Worm (Caenorhabditis elegans) whole organism, L3 larva: ENCODE measurements around the gene nhr-233.

Source experiments
- ZK546.5 ChIP-seq: sonication (generic microtip); optimal IDR thresholded peaks from 2 replicates; lab custom pipeline; 2017; ENCODE audit warnings: missing biosample characterization, missing genetic modification characterization
- ama-1 ChIP-seq: fragments of 150-350 bp; optimal IDR thresholded peaks from 2 replicates; lab custom pipeline; 2018
- ceh-16 ChIP-seq: sonication (generic microtip); optimal IDR thresholded peaks from 2 replicates; lab custom pipeline; 2017; ENCODE audit warnings: missing biosample characterization, missing genetic modification characterization
- ceh-28 ChIP-seq: fragments of 150-350 bp; optimal IDR thresholded peaks from 2 replicates; lab custom pipeline; 2014; ENCODE audit warnings: missing biosample characterization, missing genetic modification reagents, missing genetic modification characterization
- ceh-82 ChIP-seq: fragments of 150-350 bp; optimal IDR thresholded peaks from 2 replicates; lab custom pipeline; 2014; ENCODE audit warnings: missing biosample characterization, missing genetic modification characterization
- ceh-9 ChIP-seq: sonication (generic microtip); optimal IDR thresholded peaks from 2 replicates; lab custom pipeline; 2018; ENCODE audit warnings: missing biosample characterization, missing genetic modification characterization
- egl-27 ChIP-seq: sonication (generic microtip); optimal IDR thresholded peaks from 4 replicates; lab custom pipeline; 2017; ENCODE audit warnings: missing biosample characterization, missing genetic modification reagents, missing genetic modification characterization
- elt-1 ChIP-seq: fragments of 150-350 bp; optimal IDR thresholded peaks from 2 replicates; lab custom pipeline; 2014; ENCODE audit warnings: missing biosample characterization, missing genetic modification characterization
- elt-2 ChIP-seq: sonication (generic microtip); optimal IDR thresholded peaks from 2 replicates; lab custom pipeline; 2016; ENCODE audit warnings: missing genetic modification reagents, mild to moderate bottlenecking, missing genetic modification characterization, missing compliant biosample characterization
- elt-3 ChIP-seq, 3 experiments: fragments of 150-350 bp in 1 of 3; sonication (generic microtip) in 2 of 3; optimal IDR thresholded peaks; 2 replicates in 2 of 3; 4 replicates in 1 of 3; lab custom pipeline; 2014 to 2017; ENCODE audit warnings: missing biosample characterization in 3 of 3, missing genetic modification characterization in 3 of 3
- eor-1 ChIP-seq, 2 experiments: fragments of 150-350 bp; optimal IDR thresholded peaks; 2 replicates each; lab custom pipeline; 2014 to 2018; ENCODE audit warnings: missing biosample characterization in 2 of 2, missing genetic modification characterization in 2 of 2
- fkh-2 ChIP-seq: fragments of 150-350 bp; optimal IDR thresholded peaks from 2 replicates; lab custom pipeline; 2014; ENCODE audit warnings: missing biosample characterization, missing genetic modification reagents, missing genetic modification characterization
- fos-1 ChIP-seq: fragments of 150-350 bp; optimal IDR thresholded peaks from 2 replicates; lab custom pipeline; 2014; ENCODE audit warnings: missing biosample characterization, missing genetic modification characterization
- jun-1 ChIP-seq: fragments of 150-350 bp; optimal IDR thresholded peaks from 2 replicates; lab custom pipeline; 2014; ENCODE audit warnings: missing biosample characterization, missing genetic modification reagents, missing genetic modification characterization
- lin-15B ChIP-seq: fragments of 150-350 bp; optimal IDR thresholded peaks from 2 replicates; lab custom pipeline; 2014; ENCODE audit warnings: missing biosample characterization, missing genetic modification characterization
- lin-39 ChIP-seq: fragments of 150-350 bp; optimal IDR thresholded peaks from 2 replicates; lab custom pipeline; 2018; ENCODE audit warnings: missing biosample characterization, missing genetic modification reagents, missing genetic modification characterization
- lsy-12 ChIP-seq: sonication (generic microtip); optimal IDR thresholded peaks from 2 replicates; lab custom pipeline; 2016; ENCODE audit warnings: mild to moderate bottlenecking, missing genetic modification characterization, missing compliant biosample characterization
- mml-1 ChIP-seq: fragments of 150-350 bp; sonication (generic microtip); optimal IDR thresholded peaks from 3 replicates; lab custom pipeline; 2014; ENCODE audit warnings: missing biosample characterization, missing genetic modification characterization
- nfya-1 ChIP-seq: sonication (generic microtip); optimal IDR thresholded peaks from 2 replicates; lab custom pipeline; 2017; ENCODE audit warnings: missing genetic modification characterization, mild to moderate bottlenecking, missing compliant biosample characterization, antibody characterized with exemption, moderate library complexity; ENCODE audit not compliant: insufficient read depth
- nhr-237 ChIP-seq: fragments of 150-350 bp; optimal IDR thresholded peaks from 2 replicates; lab custom pipeline; 2014; ENCODE audit warnings: missing biosample characterization, missing genetic modification characterization
- nhr-25 ChIP-seq: sonication (generic microtip); optimal IDR thresholded peaks from 2 replicates; lab custom pipeline; 2017; ENCODE audit warnings: missing biosample characterization, missing genetic modification characterization
- nhr-28 ChIP-seq: fragments of 150-350 bp; optimal IDR thresholded peaks from 2 replicates; lab custom pipeline; 2014; ENCODE audit warnings: missing biosample characterization, missing genetic modification characterization
- nhr-43 ChIP-seq: sonication (generic microtip); optimal IDR thresholded peaks from 2 replicates; lab custom pipeline; 2016; ENCODE audit warnings: mild to moderate bottlenecking, missing genetic modification characterization, missing compliant biosample characterization; ENCODE audit not compliant: poor library complexity, severe bottlenecking
- nhr-67 ChIP-seq: fragments of 150-350 bp; optimal IDR thresholded peaks from 2 replicates; lab custom pipeline; 2014; ENCODE audit warnings: missing biosample characterization, missing genetic modification characterization
- nhr-76 ChIP-seq: fragments of 150-350 bp; sonication (generic microtip); optimal IDR thresholded peaks from 5 replicates; lab custom pipeline; 2014; ENCODE audit warnings: missing biosample characterization, missing genetic modification characterization
- nhr-77 ChIP-seq: fragments of 150-350 bp; optimal IDR thresholded peaks from 2 replicates; lab custom pipeline; 2014; ENCODE audit warnings: missing biosample characterization, missing genetic modification characterization
- pha-4 ChIP-seq: fragments of 150-350 bp; optimal IDR thresholded peaks from 2 replicates; lab custom pipeline; 2014; ENCODE audit warnings: missing biosample characterization, missing genetic modification reagents, missing genetic modification characterization
- pqm-1 ChIP-seq: fragments of 150-350 bp; optimal IDR thresholded peaks from 2 replicates; lab custom pipeline; 2017; ENCODE audit warnings: missing biosample characterization, missing genetic modification characterization, inconsistent platforms
- sea-2 ChIP-seq: fragments of 150-350 bp; sonication (generic microtip); optimal IDR thresholded peaks from 4 replicates; lab custom pipeline; 2014; ENCODE audit warnings: missing biosample characterization, missing genetic modification reagents, missing genetic modification characterization
- skn-1 ChIP-seq: fragments of 150-350 bp; optimal IDR thresholded peaks from 2 replicates; lab custom pipeline; 2014; ENCODE audit warnings: missing biosample characterization, missing genetic modification characterization
- snpc-4 ChIP-seq: fragments of 150-350 bp; optimal IDR thresholded peaks from 2 replicates; lab custom pipeline; 2014; ENCODE audit warnings: missing biosample characterization, missing genetic modification characterization
- tbx-2 ChIP-seq: sonication (generic microtip); optimal IDR thresholded peaks from 2 replicates; lab custom pipeline; 2016; ENCODE audit warnings: mild to moderate bottlenecking, missing genetic modification characterization, missing compliant biosample characterization
- unc-39 ChIP-seq: sonication (generic microtip); optimal IDR thresholded peaks from 4 replicates; lab custom pipeline; 2017; ENCODE audit warnings: missing biosample characterization, missing genetic modification characterization
- zag-1 ChIP-seq: fragments of 150-350 bp; optimal IDR thresholded peaks from 2 replicates; lab custom pipeline; 2014; ENCODE audit warnings: missing biosample characterization, missing genetic modification characterization
- ztf-11 ChIP-seq: fragments of 150-350 bp; optimal IDR thresholded peaks from 2 replicates; lab custom pipeline; 2014; ENCODE audit warnings: missing biosample characterization, missing genetic modification characterization
- ztf-4 ChIP-seq: fragments of 150-350 bp; optimal IDR thresholded peaks from 2 replicates; lab custom pipeline; 2014; ENCODE audit warnings: missing biosample characterization, missing genetic modification characterization

nhr-233 gene

ce11 chrV:16598437-16598836 lies 27.8 kb upstream of the nhr-233 start:
- TF ChIP-seq nhr-28 (tag; lab: Kevin White, UChicago) (no peak), tbx-2 (tag; lab: Kevin White, UChicago) (no peak), ztf-4 (no peak), fos-1 (tag; lab: Kevin White, UChicago) (no peak), nhr-67 (tag; lab: Kevin White, UChicago) (no peak)

- TF ChIP-seq ceh-9 (tag; lab: Kevin White, UChicago) = no peak
- peak in 1 of 3 experiments; percentile 9 for TF ChIP-seq elt-3 (tag; optimal IDR thresholded peaks at IDR 0.05; lab: Kevin White, UChicago)
Observed at ce11 chrV:16596102-16596501, 25.5 kb upstream of the nhr-233 start.

ce11 chrV:16595140-16595791 lies 24.7 kb upstream of the nhr-233 start, which contains the start of gene cpl-1:
Gene cpl-1 (minus strand): TSS chrV:16595346.
- TF ChIP-seq nhr-76 (no peak), egl-27 (tag; lab: Kevin White, UChicago) (no peak), nhr-237 (tag; lab: Kevin White, UChicago) (no peak), ama-1 (lab: Kevin White, UChicago) (peak; percentile 82), nfya-1 (tag; lab: Kevin White, UChicago) (peak; percentile 16), ceh-82 (tag; lab: Kevin White, UChicago) (no peak), ZK546.5 (tag; lab: Kevin White, UChicago) (no peak), elt-1 (tag; lab: Kevin White, UChicago) (no peak), lin-39 (no peak), ceh-28 (no peak), eor-1 (tag; optimal IDR thresholded peaks at IDR 0.05; lab: Kevin White, UChicago) (no peak), fkh-2 (tag; lab: Kevin White, UChicago) (no peak), lsy-12 (tag; lab: Kevin White, UChicago) (no peak), nhr-77 (no peak), lin-15B (tag; lab: Kevin White, UChicago) (no peak), nhr-67 (tag; lab: Kevin White, UChicago) (no peak), pqm-1 (tag; lab: Kevin White, UChicago) (peak; percentile 77), sea-2 (GFP tag; lab: Kevin White, UChicago) (no peak), nhr-28 (tag; lab: Kevin White, UChicago) (no peak), mml-1 (tag; lab: Kevin White, UChicago) (no peak), ztf-4 (no peak), ztf-11 (tag; lab: Kevin White, UChicago) (no peak), elt-2 (peak; percentile 95), ceh-16 (tag; lab: Kevin White, UChicago) (no peak), pha-4 (tag; lab: Kevin White, UChicago) (no peak), ceh-9 (tag; lab: Kevin White, UChicago) (no peak), snpc-4 (tag; lab: Kevin White, UChicago) (no peak), zag-1 (tag; lab: Kevin White, UChicago) (no peak), unc-39 (tag; lab: Kevin White, UChicago) (no peak), jun-1 (peak; percentile 69), nhr-25 (no peak)

- TF ChIP-seq ceh-9 (tag; lab: Kevin White, UChicago) (no peak), sea-2 (GFP tag; lab: Kevin White, UChicago) (no peak), ama-1 (lab: Kevin White, UChicago) (peak; percentile 42), nhr-43 (tag; lab: Kevin White, UChicago) (peak; percentile 53), nhr-237 (tag; lab: Kevin White, UChicago) (no peak), ceh-28 (peak; percentile 7), lin-15B (tag; lab: Kevin White, UChicago) (no peak), ztf-11 (tag; lab: Kevin White, UChicago) (no peak), skn-1 (tag; lab: Kevin White, UChicago) (no peak), nfya-1 (tag; lab: Kevin White, UChicago) (peak; percentile 5)
- TF ChIP-seq, all 47 proteins: peak for 4
Observed at ce11 chrV:16594514-16594913, 23.9 kb upstream of the nhr-233 start.
